Worm (Caenorhabditis elegans) whole organism, L1 larva: Measurements from ENCODE around the gene Y4C6B.3.

Source experiments
- ces-1 ChIP-seq: fragments of 150-350 bp; optimal IDR thresholded peaks from 2 replicates; lab custom pipeline; 2014; ENCODE audit warnings: missing biosample characterization, missing genetic modification reagents, missing genetic modification characterization
- elt-2 ChIP-seq: sonication (generic microtip); optimal IDR thresholded peaks from 2 replicates; lab custom pipeline; 2016; ENCODE audit warnings: missing genetic modification characterization, mild to moderate bottlenecking, inconsistent platforms, missing compliant biosample characterization, missing genetic modification reagents
- nhr-11 ChIP-seq: fragments of 150-350 bp; optimal IDR thresholded peaks from 2 replicates; lab custom pipeline; 2014; ENCODE audit warnings: missing biosample characterization, missing genetic modification characterization
- nhr-71 ChIP-seq: sonication (generic microtip); optimal IDR thresholded peaks from 2 replicates; lab custom pipeline; 2016; ENCODE audit warnings: mild to moderate bottlenecking, missing genetic modification characterization, moderate library complexity, missing compliant biosample characterization
- nhr-76 ChIP-seq: sonication (generic microtip); optimal IDR thresholded peaks from 2 replicates; lab custom pipeline; 2017; ENCODE audit warnings: missing biosample characterization, missing genetic modification characterization
- nhr-77 ChIP-seq: fragments of 150-350 bp; optimal IDR thresholded peaks from 2 replicates; lab custom pipeline; 2014; ENCODE audit warnings: missing biosample characterization, missing genetic modification characterization
- nhr-90 ChIP-seq: sonication (generic microtip); optimal IDR thresholded peaks from 2 replicates; lab custom pipeline; 2016; ENCODE audit warnings: mild to moderate bottlenecking, missing genetic modification characterization, missing compliant biosample characterization; ENCODE audit not compliant: poor library complexity
- pax-3 ChIP-seq: fragments of 200-800 bp; sonication (Bioruptor generic); optimal IDR thresholded peaks from 2 replicates; lab custom pipeline; 2018; ENCODE audit warnings: mild to moderate bottlenecking, missing genetic modification characterization, moderate library complexity, missing compliant biosample characterization
- snpc-4 ChIP-seq: fragments of 150-350 bp; optimal IDR thresholded peaks from 2 replicates; lab custom pipeline; 2014; ENCODE audit warnings: missing biosample characterization, missing genetic modification characterization
- sptf-1 ChIP-seq: fragments of 150-350 bp; optimal IDR thresholded peaks from 2 replicates; lab custom pipeline; 2014; ENCODE audit warnings: missing biosample characterization, missing genetic modification characterization
- unc-62 ChIP-seq: fragments of 150-350 bp; optimal IDR thresholded peaks from 2 replicates; lab custom pipeline; 2014; ENCODE audit warnings: missing biosample characterization, missing genetic modification reagents, missing genetic modification characterization

DNA sequence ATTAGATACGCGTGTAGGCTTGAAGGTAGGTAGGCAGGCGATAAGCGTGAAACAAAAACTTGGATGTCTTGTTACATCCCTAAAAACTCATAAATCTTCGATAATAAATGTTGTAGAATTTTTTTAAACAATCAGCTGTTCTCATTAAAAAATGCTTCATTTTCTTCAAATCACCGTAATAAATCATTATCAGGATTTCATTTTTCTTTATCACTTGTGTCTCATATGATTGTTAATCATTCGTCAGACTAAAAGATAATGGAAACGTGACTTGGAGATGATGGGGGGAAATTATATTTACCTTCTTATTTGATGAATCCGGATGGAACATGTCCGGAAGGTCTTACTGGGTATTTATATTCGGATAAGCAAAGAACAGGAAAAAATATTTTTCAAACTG is 1.2 kb downstream of the Y4C6B.3 start:
- TF ChIP-seq ces-1 (no peak), unc-62 (GFP tag; lab: Kevin White, UChicago) (no peak), nhr-76 (no peak), nhr-77 (tag; lab: Kevin White, UChicago) (no peak), pax-3 (tag; lab: Kevin White, UChicago) (no peak), nhr-71 (tag; lab: Kevin White, UChicago) (no peak), snpc-4 (tag; lab: Kevin White, UChicago) (no peak), sptf-1 (no peak), nhr-90 (tag; lab: Kevin White, UChicago) (no peak), elt-2 (no peak), nhr-11 (no peak)
